Worm (Caenorhabditis elegans) whole organism, L2 larva: ENCODE results near the gene emc-2.

Experiments used
- blmp-1 ChIP-seq: sonication (generic microtip); optimal IDR thresholded peaks from 2 replicates; lab custom pipeline; 2017; ENCODE audit warnings: missing genetic modification characterization, mild to moderate bottlenecking, missing compliant biosample characterization, antibody characterized with exemption, moderate library complexity; ENCODE audit not compliant: insufficient read depth
- ceh-82 ChIP-seq: fragments of 150-350 bp; optimal IDR thresholded peaks from 2 replicates; lab custom pipeline; 2014; ENCODE audit warnings: missing biosample characterization, missing genetic modification characterization
- egl-27 ChIP-seq: sonication (generic microtip); optimal IDR thresholded peaks from 3 replicates; lab custom pipeline; 2017; ENCODE audit warnings: missing biosample characterization, missing genetic modification reagents, missing genetic modification characterization
- lin-13 ChIP-seq: fragments of 150-350 bp; optimal IDR thresholded peaks from 2 replicates; lab custom pipeline; 2014; ENCODE audit warnings: missing biosample characterization, missing genetic modification reagents, missing genetic modification characterization
- lin-39 ChIP-seq: fragments of 150-350 bp; optimal IDR thresholded peaks from 2 replicates; lab custom pipeline; 2014; ENCODE audit warnings: missing biosample characterization, missing genetic modification reagents, missing genetic modification characterization
- mdl-1 ChIP-seq, 2 experiments: fragments of 150-350 bp in 1 of 2; sonication (generic microtip) in 1 of 2; optimal IDR thresholded peaks; 2 replicates each; lab custom pipeline; 2017; ENCODE audit warnings: missing biosample characterization in 2 of 2, missing genetic modification characterization in 2 of 2
- nhr-12 ChIP-seq: fragments of 150-350 bp; optimal IDR thresholded peaks from 2 replicates; lab custom pipeline; 2014; ENCODE audit warnings: missing biosample characterization, missing genetic modification characterization

DNA sequence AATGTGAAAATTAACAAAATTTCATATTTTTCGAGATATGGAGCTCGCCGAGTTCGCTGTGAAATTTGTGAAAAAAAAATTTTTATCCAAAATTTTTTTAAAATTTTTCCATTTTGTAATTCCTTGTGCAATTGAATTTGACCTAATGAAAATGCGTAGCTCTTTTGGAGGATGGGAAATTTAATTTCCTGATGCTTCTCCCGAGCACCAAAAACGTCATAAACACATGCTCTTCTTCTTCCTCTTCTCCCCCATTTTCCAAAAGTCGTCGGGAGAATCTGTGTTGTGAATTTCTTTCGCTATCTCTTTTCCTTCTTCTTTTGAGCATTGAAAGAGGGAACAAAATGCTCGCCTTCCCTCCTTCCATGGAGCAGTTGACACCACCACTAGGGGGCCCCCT, 35.5 kb upstream of the emc-2 start:
- TF ChIP-seq egl-27 (tag; lab: Kevin White, UChicago) (no peak), mdl-1 (tag; optimal IDR thresholded peaks at IDR 0.05; lab: Kevin White, UChicago) (no peak), lin-13 (GFP tag; lab: Kevin White, UChicago) (peak; percentile 41), lin-39 (no peak), nhr-12 (tag; lab: Kevin White, UChicago) (no peak), ceh-82 (tag; lab: Kevin White, UChicago) (no peak), blmp-1 (no peak)
